Fruit fly (Drosophila melanogaster): ENCODE data around the gene CG5412.

dm6 chr3R:20567507-20568222 is 9.2 kb upstream of the CG5412 start:
- TF ChIP-seq insv (optimal IDR thresholded peaks at IDR 0.05) (no peak), Myc (optimal IDR thresholded peaks at IDR 0.05) (no peak), h (optimal IDR thresholded peaks at IDR 0.05) (no peak)
